Fruit fly (Drosophila melanogaster) whole organism, embryonic: Measurements from ENCODE around the gene CG31278.

Experiments used
- Bdp1 ChIP-seq: fragments of 200-800 bp; sonication (Bioruptor generic); optimal IDR thresholded peaks from 3 replicates; lab custom pipeline; 2016; ENCODE audit warnings: missing biosample characterization, missing genetic modification characterization
- Blimp-1 ChIP-seq: fragments of 200-800 bp; sonication (Bioruptor generic); optimal IDR thresholded peaks from 3 replicates; lab custom pipeline; 2018; ENCODE audit warnings: missing biosample characterization, missing genetic modification characterization, mild to moderate bottlenecking, moderate library complexity, missing genetic modification reagents
- CG10321 ChIP-seq: fragments of 200-800 bp; sonication (Bioruptor generic); IDR thresholded peaks from 2 replicates; pipeline ENCODE4 v1.3.6; 2022; ENCODE audit warnings: missing biosample characterization, missing genetic modification characterization
- CG10462 ChIP-seq: fragments of 200-800 bp; sonication (Bioruptor generic); optimal IDR thresholded peaks from 2 replicates; lab custom pipeline; 2016; ENCODE audit warnings: missing biosample characterization, missing genetic modification characterization
- CG11247 ChIP-seq: fragments of 200-800 bp; sonication (Bioruptor generic); IDR thresholded peaks from 2 replicates; pipeline ENCODE4 v1.3.6; 2022; ENCODE audit warnings: missing biosample characterization, missing genetic modification characterization
- CG11456 ChIP-seq: fragments of 200-800 bp; sonication (Bioruptor generic); IDR thresholded peaks from 3 replicates; pipeline ENCODE4 v1.3.6; 2022; ENCODE audit warnings: missing biosample characterization, missing genetic modification characterization
- CG11723 ChIP-seq: fragments of 200-800 bp; sonication (Bioruptor generic); optimal IDR thresholded peaks from 2 replicates; lab custom pipeline; 2017; ENCODE audit warnings: missing biosample characterization, mild to moderate bottlenecking, missing genetic modification characterization
- CG12769 ChIP-seq: fragments of 200-800 bp; sonication (Bioruptor generic); optimal IDR thresholded peaks from 2 replicates; lab custom pipeline; 2019; ENCODE audit warnings: missing biosample characterization, mild to moderate bottlenecking, missing genetic modification characterization, moderate library complexity
- CG15011 ChIP-seq: fragments of 200-800 bp; sonication (Bioruptor generic); optimal IDR thresholded peaks from 3 replicates; lab custom pipeline; 2018; ENCODE audit warnings: missing biosample characterization, mild to moderate bottlenecking, missing genetic modification characterization
- CG17186 ChIP-seq: fragments of 200-800 bp; sonication (Bioruptor generic); optimal IDR thresholded peaks from 3 replicates; lab custom pipeline; 2017; ENCODE audit warnings: missing biosample characterization, missing genetic modification reagents, missing genetic modification characterization
- CG17912 ChIP-seq: fragments of 200-800 bp; sonication (Bioruptor generic); optimal IDR thresholded peaks from 2 replicates; lab custom pipeline; 2018; ENCODE audit warnings: missing biosample characterization, mild to moderate bottlenecking, missing genetic modification characterization
- CG18476 ChIP-seq: fragments of 200-800 bp; sonication (Bioruptor generic); optimal IDR thresholded peaks from 2 replicates; lab custom pipeline; 2016; ENCODE audit warnings: missing biosample characterization, mild to moderate bottlenecking, missing genetic modification characterization
- CG2199 ChIP-seq: fragments of 200-800 bp; sonication (Bioruptor generic); IDR thresholded peaks from 3 replicates; pipeline ENCODE4 v1.3.6; 2022; ENCODE audit warnings: missing biosample characterization, missing genetic modification characterization
- CG30020 ChIP-seq: fragments of 200-800 bp; optimal IDR thresholded peaks from 2 replicates; lab custom pipeline; 2019; ENCODE audit warnings: missing biosample characterization, mild to moderate bottlenecking, missing genetic modification characterization, moderate library complexity
- CG3163 ChIP-seq: fragments of 200-800 bp; sonication (Bioruptor generic); optimal IDR thresholded peaks from 3 replicates; lab custom pipeline; 2016; ENCODE audit warnings: missing biosample characterization, missing genetic modification characterization
- CG32532 ChIP-seq: fragments of 200-800 bp; sonication (Bioruptor generic); IDR thresholded peaks from 2 replicates; pipeline ENCODE4 v1.3.6; 2022; ENCODE audit warnings: missing biosample characterization, missing genetic modification characterization
- CG33557 ChIP-seq: fragments of 200-800 bp; sonication (Bioruptor generic); optimal IDR thresholded peaks from 2 replicates; lab custom pipeline; 2019; ENCODE audit warnings: missing biosample characterization, mild to moderate bottlenecking, missing genetic modification characterization, moderate library complexity
- CG42726 ChIP-seq: fragments of 200-800 bp; sonication (Bioruptor generic); IDR thresholded peaks from 2 replicates; pipeline ENCODE4 v1.3.6; 2022; ENCODE audit warnings: missing biosample characterization, missing genetic modification characterization; ENCODE audit not compliant: partially characterized antibody
- CG6654 ChIP-seq: fragments of 200-800 bp; sonication (Bioruptor generic); optimal IDR thresholded peaks from 2 replicates; lab custom pipeline; 2017; ENCODE audit warnings: missing biosample characterization, mild to moderate bottlenecking, missing genetic modification characterization
- CG7839 ChIP-seq: fragments of 200-800 bp; sonication (Bioruptor generic); optimal IDR thresholded peaks from 3 replicates; lab custom pipeline; 2018; ENCODE audit warnings: missing biosample characterization, mild to moderate bottlenecking, missing genetic modification characterization, moderate library complexity
- CG7928 ChIP-seq: fragments of 200-800 bp; sonication (Bioruptor generic); optimal IDR thresholded peaks from 2 replicates; lab custom pipeline; 2017; ENCODE audit warnings: missing biosample characterization, mild to moderate bottlenecking, missing genetic modification characterization
- CG9215 ChIP-seq: fragments of 200-800 bp; sonication (Bioruptor generic); IDR thresholded peaks from 2 replicates; pipeline ENCODE4 v1.3.6; 2022; ENCODE audit warnings: missing biosample characterization, missing genetic modification characterization
- Dad ChIP-seq: fragments of 200-800 bp; sonication (Bioruptor generic); optimal IDR thresholded peaks from 3 replicates; lab custom pipeline; 2016; ENCODE audit warnings: missing biosample characterization, missing genetic modification characterization
- Dref ChIP-seq: fragments of 200-800 bp; sonication (Bioruptor generic); IDR thresholded peaks from 2 replicates; pipeline ENCODE4 v1.3.6; 2022; ENCODE audit warnings: missing biosample characterization, missing genetic modification characterization
- Gsc ChIP-seq: fragments of 200-800 bp; sonication (Bioruptor generic); IDR thresholded peaks from 2 replicates; pipeline ENCODE4 v1.3.6; 2022; ENCODE audit warnings: missing biosample characterization, missing genetic modification characterization
- Lim3 ChIP-seq: fragments of 200-800 bp; sonication (Bioruptor generic); IDR thresholded peaks from 2 replicates; pipeline ENCODE4 v1.3.6; 2022; ENCODE audit warnings: missing biosample characterization, missing genetic modification characterization
- MBD-R2 ChIP-seq: fragments of 200-800 bp; sonication (Bioruptor generic); IDR thresholded peaks from 2 replicates; pipeline ENCODE4 v1.3.6; 2022; ENCODE audit warnings: missing biosample characterization, missing genetic modification characterization
- NFAT ChIP-seq: fragments of 200-800 bp; sonication (Bioruptor generic); IDR thresholded peaks from 2 replicates; pipeline ENCODE4 v1.3.6; 2022; ENCODE audit warnings: missing biosample characterization, missing genetic modification characterization
- NfI ChIP-seq: fragments of 200-800 bp; sonication (Bioruptor generic); optimal IDR thresholded peaks from 3 replicates; lab custom pipeline; 2018; ENCODE audit warnings: missing biosample characterization, mild to moderate bottlenecking, missing genetic modification characterization, moderate library complexity
- Six4 ChIP-seq: fragments of 200-800 bp; sonication (Bioruptor generic); optimal IDR thresholded peaks from 2 replicates; lab custom pipeline; 2016; ENCODE audit warnings: missing biosample characterization, missing genetic modification characterization
- Tbp ChIP-seq: fragments of >200 bp; optimal IDR thresholded peaks from 2 replicates; lab custom pipeline; 2018; ENCODE audit warnings: missing biosample characterization, missing genetic modification characterization
- bbx ChIP-seq: fragments of 200-800 bp; sonication (Bioruptor generic); IDR thresholded peaks from 2 replicates; pipeline ENCODE4 v1.3.6; 2022; ENCODE audit warnings: missing biosample characterization, missing genetic modification characterization; ENCODE audit not compliant: partially characterized antibody
- crc ChIP-seq: fragments of 200-800 bp; sonication (Bioruptor generic); optimal IDR thresholded peaks from 2 replicates; lab custom pipeline; 2016; ENCODE audit warnings: missing biosample characterization, missing genetic modification characterization
- croc ChIP-seq: fragments of 200-800 bp; sonication (Bioruptor generic); conservative IDR thresholded peaks from 3 replicates; pipeline ENCODE4 v1.3.6; 2022; ENCODE audit warnings: missing biosample characterization, missing genetic modification characterization
- dmrt11E ChIP-seq: fragments of 200-800 bp; sonication (Bioruptor generic); optimal IDR thresholded peaks from 3 replicates; lab custom pipeline; 2018; ENCODE audit warnings: missing biosample characterization, mild to moderate bottlenecking, missing genetic modification characterization, moderate library complexity
- ems ChIP-seq: fragments of 200-800 bp; sonication (Bioruptor generic); optimal IDR thresholded peaks from 3 replicates; lab custom pipeline; 2016; ENCODE audit warnings: missing biosample characterization, missing genetic modification characterization
- eve ChIP-seq, 2 experiments: fragments of >200 bp; optimal IDR thresholded peaks; 2 replicates each; lab custom pipeline; 2017; ENCODE audit warnings: missing biosample characterization in 2 of 2, missing genetic modification characterization in 2 of 2
- eyg ChIP-seq: fragments of 200-800 bp; sonication (Bioruptor generic); optimal IDR thresholded peaks from 3 replicates; lab custom pipeline; 2016; ENCODE audit warnings: missing biosample characterization, missing genetic modification characterization
- ken ChIP-seq: fragments of 200-800 bp; sonication (Bioruptor generic); IDR thresholded peaks from 3 replicates; pipeline ENCODE4 v1.3.6; 2022; ENCODE audit warnings: missing biosample characterization, missing genetic modification characterization
- lola ChIP-seq, 3 experiments: fragments of >200 bp in 2 of 3; fragments of 200-800 bp in 1 of 3; sonication (Bioruptor generic) in 1 of 3; optimal IDR thresholded peaks; 2 replicates each; lab custom pipeline; 2017 to 2019; ENCODE audit warnings: missing biosample characterization in 3 of 3, missing genetic modification characterization in 3 of 3, mild to moderate bottlenecking in 1 of 3, moderate library complexity in 1 of 3
- p53 ChIP-seq: fragments of 200-800 bp; sonication (Bioruptor generic); optimal IDR thresholded peaks from 2 replicates; lab custom pipeline; 2016; ENCODE audit warnings: missing biosample characterization, missing genetic modification characterization
- peb ChIP-seq: fragments of 200-800 bp; sonication (Bioruptor generic); IDR thresholded peaks from 2 replicates; pipeline ENCODE4 v1.3.6; 2022; ENCODE audit warnings: missing biosample characterization, missing genetic modification characterization
- pfk ChIP-seq: fragments of 200-800 bp; sonication (Bioruptor generic); optimal IDR thresholded peaks from 2 replicates; lab custom pipeline; 2018; ENCODE audit warnings: missing biosample characterization, mild to moderate bottlenecking, missing genetic modification characterization, moderate library complexity
- psq ChIP-seq: fragments of 200-800 bp; sonication (Bioruptor generic); optimal IDR thresholded peaks from 2 replicates; lab custom pipeline; 2017; ENCODE audit warnings: missing biosample characterization, missing genetic modification characterization
- rib ChIP-seq: fragments of 200-800 bp; sonication (Bioruptor generic); IDR thresholded peaks from 2 replicates; pipeline ENCODE4 v1.3.6; 2022; ENCODE audit warnings: missing biosample characterization, missing genetic modification characterization
- stwl ChIP-seq: fragments of 200-800 bp; sonication (Bioruptor generic); optimal IDR thresholded peaks from 3 replicates; lab custom pipeline; 2018; ENCODE audit warnings: missing biosample characterization, mild to moderate bottlenecking, missing genetic modification characterization, moderate library complexity
- z ChIP-seq: fragments of 200-800 bp; sonication (Bioruptor generic); IDR thresholded peaks from 3 replicates; pipeline ENCODE4 v1.3.6; 2022; ENCODE audit warnings: missing biosample characterization, missing genetic modification characterization

Gene CG31278

DNA sequence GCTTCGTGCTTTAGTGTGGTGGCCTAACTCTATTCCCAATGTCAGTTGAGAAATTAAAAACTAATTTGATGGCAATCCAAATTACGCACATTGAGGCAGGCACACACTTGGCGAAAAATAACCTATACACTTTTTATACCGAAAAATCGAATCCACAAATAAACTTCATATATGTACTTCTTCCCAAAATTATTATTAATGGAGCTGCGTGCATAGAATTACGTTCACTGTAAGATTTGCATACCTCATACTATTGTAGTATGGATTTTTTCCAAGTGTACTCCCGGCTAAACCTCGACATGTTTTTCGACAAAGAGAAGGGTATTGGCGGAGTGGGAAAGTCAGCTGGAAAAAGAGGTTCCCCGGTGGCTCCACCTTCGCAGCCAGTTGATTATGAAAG is 23.9 kb downstream of the CG31278 start (continued):
- TF ChIP-seq CG15011 (GFP tag; lab: Kevin White, UChicago) (peak; percentile 41), CG17186 (no peak), CG7928 (GFP tag; lab: Kevin White, UChicago) (no peak), CG11456 (GFP tag; lab: Robert Waterston, UW) (no peak), bbx (GFP tag; lab: Robert Waterston, UW) (no peak), CG30020 (tag; lab: Kevin White, UChicago) (no peak), croc (GFP tag; lab: Robert Waterston, UW) (peak; percentile 28; the same call in 1 of the 3 replicates), eyg (GFP tag; lab: Kevin White, UChicago) (no peak), CG9215 (peak; percentile 28; the same call in 1 of the 2 replicates), CG2199 (peak; percentile 63; the same call in 1 of the 3 replicates), ems (peak; percentile 49), Lim3 (GFP tag; lab: Robert Waterston, UW) (peak; percentile 61), Six4 (GFP tag; lab: Kevin White, UChicago) (no peak), Gsc (GFP tag; lab: Robert Waterston, UW) (0 out of 2 replicates have a peak, but pooled peaks have one; percentile 37), peb (GFP tag; lab: Robert Waterston, UW) (peak; percentile 46; the same call in 1 of the 2 replicates), CG7839 (tag; lab: Kevin White, UChicago) (peak; percentile 73), crc (peak; percentile 29), CG3163 (peak; percentile 10), Tbp (GFP tag; lab: Kevin White, UChicago) (no peak), p53 (GFP tag; lab: Kevin White, UChicago) (peak; percentile 39), Blimp-1 (GFP tag; lab: Kevin White, UChicago) (peak; percentile 74), Bdp1 (no peak), CG10462 (GFP tag; lab: Kevin White, UChicago) (peak; percentile 27), NFAT (0 out of 2 replicates have a peak, but pooled peaks have one; percentile 18), stwl (tag; lab: Kevin White, UChicago) (no peak), CG10321 (GFP tag; lab: Robert Waterston, UW) (no peak), CG12769 (tag; lab: Kevin White, UChicago) (peak; percentile 62), NfI (GFP tag; lab: Kevin White, UChicago) (peak; percentile 45), eve (GFP tag; optimal IDR thresholded peaks at IDR 0.05; lab: Kevin White, UChicago) (peak in 1 of 2 experiments; percentile 87), CG32532 (GFP tag; lab: Robert Waterston, UW) (peak; percentile 61), CG11247 (GFP tag; lab: Robert Waterston, UW) (peak; percentile 40; the same call in 1 of the 2 replicates), psq (GFP tag; lab: Kevin White, UChicago) (peak; percentile 10), lola (GFP tag; optimal IDR thresholded peaks at IDR 0.05; lab: Kevin White, UChicago) (no peak), CG6654 (GFP tag; lab: Kevin White, UChicago) (peak; percentile 34), Dad (GFP tag; lab: Kevin White, UChicago) (no peak), CG11723 (GFP tag; lab: Kevin White, UChicago) (peak; percentile 34), Dref (no peak), CG18476 (no peak), pfk (GFP tag; lab: Kevin White, UChicago) (no peak), MBD-R2 (GFP tag; lab: Robert Waterston, UW) (no peak; the same call in 1 of the 2 replicates), CG17912 (GFP tag; lab: Kevin White, UChicago) (no peak), CG33557 (GFP tag; lab: Kevin White, UChicago) (no peak), rib (no peak), z (GFP tag; lab: Robert Waterston, UW) (no peak), ken (GFP tag; lab: Robert Waterston, UW) (peak; percentile 65), dmrt11E (tag; lab: Kevin White, UChicago) (peak; percentile 19), CG42726 (GFP tag; lab: Robert Waterston, UW) (no peak)
